Worm (Caenorhabditis elegans) whole organism, L4/young adult: Measurements from ENCODE around the gene col-42.

Experiments used
- W03F9.2 ChIP-seq: fragments of 150-350 bp; optimal IDR thresholded peaks from 2 replicates; lab custom pipeline; 2014; ENCODE audit warnings: missing biosample characterization, missing genetic modification characterization
- him-1 ChIP-seq: sonication (generic microtip); optimal IDR thresholded peaks from 2 replicates; lab custom pipeline; 2016; ENCODE audit warnings: missing genotype, missing genetic modification reagents, missing genetic modification characterization, missing compliant biosample characterization

DNA sequence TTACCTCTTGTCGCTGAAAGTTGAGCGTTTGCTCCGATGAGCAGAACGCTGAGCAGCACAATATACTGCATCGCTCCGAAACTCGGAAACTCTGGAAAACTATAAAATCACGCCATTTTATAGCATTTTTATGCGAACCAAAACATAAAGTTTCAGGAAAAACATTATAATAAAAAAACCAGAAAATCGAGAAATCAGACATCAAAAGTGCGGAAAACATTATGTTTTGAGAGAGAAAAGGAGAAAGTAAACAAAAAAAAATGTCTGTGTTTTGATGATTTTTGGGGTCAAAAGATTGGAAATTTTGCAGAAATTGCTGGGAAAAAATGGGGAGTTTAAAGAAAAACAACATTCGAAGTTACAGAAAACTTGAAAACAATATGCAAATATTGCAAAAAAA lies 25.7 kb downstream of the col-42 start, which contains the start of gene Y69H2.3:
- no peak for TF ChIP-seq him-1 (tag; lab: Kevin White, UChicago)
- no peak for TF ChIP-seq W03F9.2 (tag; lab: Kevin White, UChicago)
